Fruit fly (Drosophila melanogaster) whole organism, prepupa: Measurements from ENCODE around the gene CG1213.

ENCODE experiments used
- Blimp-1 ChIP-seq: fragments of 200-800 bp; sonication (Bioruptor generic); optimal IDR thresholded peaks from 3 replicates; lab custom pipeline; 2017; ENCODE audit warnings: missing biosample characterization, missing genetic modification characterization, mild to moderate bottlenecking, moderate library complexity, missing genetic modification reagents
- CG10631 ChIP-seq: fragments of 200-800 bp; sonication (Bioruptor generic); optimal IDR thresholded peaks from 2 replicates; lab custom pipeline; 2016; ENCODE audit warnings: missing biosample characterization, missing genetic modification characterization
- CG10669 ChIP-seq: fragments of 200-800 bp; sonication (Bioruptor generic); optimal IDR thresholded peaks from 3 replicates; lab custom pipeline; 2018; ENCODE audit warnings: missing biosample characterization, mild to moderate bottlenecking, missing genetic modification characterization, moderate library complexity
- CG11294 ChIP-seq: fragments of 200-800 bp; sonication (Bioruptor generic); IDR thresholded peaks from 2 replicates; pipeline ENCODE4 v1.3.6; 2022; ENCODE audit warnings: missing biosample characterization, missing genetic modification characterization
- CG11762 ChIP-seq: fragments of 200-800 bp; sonication (Bioruptor generic); optimal IDR thresholded peaks from 3 replicates; lab custom pipeline; 2016; ENCODE audit warnings: missing biosample characterization, missing genetic modification characterization; ENCODE audit not compliant: insufficient read depth
- CG3032 ChIP-seq: fragments of 200-800 bp; optimal IDR thresholded peaks from 2 replicates; lab custom pipeline; 2019; ENCODE audit warnings: missing biosample characterization, mild to moderate bottlenecking, missing genetic modification characterization, moderate library complexity
- CG31627 ChIP-seq: fragments of 200-800 bp; sonication (Bioruptor generic); optimal IDR thresholded peaks from 3 replicates; lab custom pipeline; 2016; ENCODE audit warnings: missing biosample characterization, missing genetic modification characterization
- CG32006 ChIP-seq: fragments of 200-800 bp; sonication (Bioruptor generic); optimal IDR thresholded peaks from 3 replicates; lab custom pipeline; 2017; ENCODE audit warnings: missing biosample characterization, mild to moderate bottlenecking, missing genetic modification characterization
- CG34406 ChIP-seq: fragments of 200-800 bp; sonication (Bioruptor generic); optimal IDR thresholded peaks from 3 replicates; lab custom pipeline; 2016; ENCODE audit warnings: missing biosample characterization, missing genetic modification characterization
- CG3919 ChIP-seq: fragments of 200-800 bp; sonication (Bioruptor generic); optimal IDR thresholded peaks from 3 replicates; lab custom pipeline; 2016; ENCODE audit warnings: missing biosample characterization, missing genetic modification characterization
- CG4318 ChIP-seq: fragments of 200-800 bp; sonication (Bioruptor generic); optimal IDR thresholded peaks from 3 replicates; lab custom pipeline; 2017; ENCODE audit warnings: missing biosample characterization, mild to moderate bottlenecking, missing genetic modification characterization
- CG6163 ChIP-seq: fragments of 200-800 bp; sonication (Bioruptor generic); IDR thresholded peaks from 3 replicates; pipeline ENCODE4 v1.3.6; 2022; ENCODE audit warnings: missing biosample characterization, missing genetic modification characterization
- CG6276 ChIP-seq: fragments of 200-800 bp; sonication (Bioruptor generic); optimal IDR thresholded peaks from 2 replicates; lab custom pipeline; 2017; ENCODE audit warnings: missing biosample characterization, mild to moderate bottlenecking, missing genetic modification characterization
- CG6808 ChIP-seq: fragments of 200-800 bp; sonication (Bioruptor generic); optimal IDR thresholded peaks from 3 replicates; lab custom pipeline; 2017; ENCODE audit warnings: missing biosample characterization, missing genetic modification characterization, mild to moderate bottlenecking, moderate library complexity, missing genetic modification reagents
- CG7368 ChIP-seq: fragments of 200-800 bp; sonication (Bioruptor generic); optimal IDR thresholded peaks from 3 replicates; lab custom pipeline; 2016; ENCODE audit warnings: missing biosample characterization, missing genetic modification characterization
- CG8319 ChIP-seq: fragments of 200-800 bp; sonication (Bioruptor generic); optimal IDR thresholded peaks from 3 replicates; lab custom pipeline; 2016; ENCODE audit warnings: missing biosample characterization, missing genetic modification characterization
- CG9139 ChIP-seq: fragments of 200-800 bp; sonication (Bioruptor generic); optimal IDR thresholded peaks from 3 replicates; lab custom pipeline; 2017; ENCODE audit warnings: missing biosample characterization, mild to moderate bottlenecking, missing genetic modification characterization
- Eip93F ChIP-seq: fragments of 200-800 bp; sonication (Bioruptor generic); optimal IDR thresholded peaks from 2 replicates; lab custom pipeline; 2016; ENCODE audit warnings: missing biosample characterization, mild to moderate bottlenecking, missing genetic modification characterization
- Ets21C ChIP-seq: fragments of 200-800 bp; sonication (Bioruptor generic); optimal IDR thresholded peaks from 3 replicates; lab custom pipeline; 2016; ENCODE audit warnings: missing biosample characterization, missing genetic modification characterization
- Ets96B ChIP-seq: fragments of 200-800 bp; optimal IDR thresholded peaks from 2 replicates; lab custom pipeline; 2019; ENCODE audit warnings: missing biosample characterization, mild to moderate bottlenecking, missing genetic modification characterization, moderate library complexity
- Gug ChIP-seq: fragments of 200-800 bp; sonication (Bioruptor generic); IDR thresholded peaks from 2 replicates; pipeline ENCODE4 v1.3.6; 2022; ENCODE audit warnings: missing biosample characterization, missing genetic modification characterization
- Hr4 ChIP-seq: fragments of 200-800 bp; sonication (Bioruptor generic); optimal IDR thresholded peaks from 3 replicates; lab custom pipeline; 2016; ENCODE audit warnings: missing biosample characterization, missing genetic modification characterization
- Lpt ChIP-seq: fragments of 200-800 bp; sonication (Bioruptor generic); optimal IDR thresholded peaks from 3 replicates; lab custom pipeline; 2016; ENCODE audit warnings: missing biosample characterization, missing genetic modification characterization
- Smox ChIP-seq: fragments of 200-800 bp; sonication (Bioruptor generic); optimal IDR thresholded peaks from 3 replicates; lab custom pipeline; 2016; ENCODE audit warnings: missing biosample characterization, missing genetic modification characterization
- Sox14 ChIP-seq: fragments of 200-800 bp; sonication (Bioruptor generic); optimal IDR thresholded peaks from 3 replicates; lab custom pipeline; 2016; ENCODE audit warnings: missing biosample characterization, missing genetic modification characterization
- Sox15 ChIP-seq: fragments of 200-800 bp; sonication (Bioruptor generic); optimal IDR thresholded peaks from 3 replicates; lab custom pipeline; 2016; ENCODE audit warnings: missing biosample characterization, missing genetic modification characterization
- achi ChIP-seq: fragments of 200-800 bp; sonication (Bioruptor generic); optimal IDR thresholded peaks from 3 replicates; lab custom pipeline; 2016; ENCODE audit warnings: missing biosample characterization, missing genetic modification characterization
- dac ChIP-seq: fragments of 200-800 bp; sonication (Bioruptor generic); optimal IDR thresholded peaks from 2 replicates; lab custom pipeline; 2017; ENCODE audit warnings: missing biosample characterization, mild to moderate bottlenecking, missing genetic modification characterization
- eg ChIP-seq: fragments of 200-800 bp; sonication (Bioruptor generic); IDR thresholded peaks from 3 replicates; pipeline ENCODE4 v1.3.6; 2022; ENCODE audit warnings: missing biosample characterization, missing genetic modification characterization
- fkh ChIP-seq: fragments of 200-800 bp; sonication (Bioruptor generic); optimal IDR thresholded peaks from 3 replicates; lab custom pipeline; 2017; ENCODE audit warnings: missing biosample characterization, mild to moderate bottlenecking, missing genetic modification characterization, moderate library complexity
- lz ChIP-seq: fragments of 200-800 bp; sonication (Bioruptor generic); optimal IDR thresholded peaks from 3 replicates; lab custom pipeline; 2016; ENCODE audit warnings: missing biosample characterization, missing genetic modification characterization
- salr ChIP-seq, 2 experiments: fragments of 200-800 bp; sonication (Bioruptor generic); optimal IDR thresholded peaks; 3 replicates each; lab custom pipeline; 2016 to 2018; ENCODE audit warnings: missing biosample characterization in 2 of 2, missing genetic modification characterization in 2 of 2, mild to moderate bottlenecking in 1 of 2
- ss ChIP-seq, 2 experiments: fragments of 200-800 bp; sonication (Bioruptor generic); optimal IDR thresholded peaks; 2 replicates in 1 of 2; 3 replicates in 1 of 2; lab custom pipeline; 2017 to 2018; ENCODE audit warnings: mild to moderate bottlenecking in 2 of 2, missing biosample characterization in 2 of 2, missing genetic modification characterization in 2 of 2, moderate library complexity in 1 of 2
- svp ChIP-seq: fragments of 200-800 bp; sonication (Bioruptor generic); peaks from one replicate; lab custom pipeline; 2016; ENCODE audit warnings: missing biosample characterization, missing genetic modification characterization
- vri ChIP-seq: fragments of 200-800 bp; sonication (Bioruptor generic); optimal IDR thresholded peaks from 3 replicates; lab custom pipeline; 2016; ENCODE audit warnings: missing biosample characterization, mild to moderate bottlenecking, missing genetic modification characterization

CG1213 gene

dm6 chr3R:5838683-5839365, 2.1 kb upstream of the CG1213 start (continued):
- TF ChIP-seq CG34406 (GFP tag; lab: Kevin White, UChicago): peak; percentile 19
- TF ChIP-seq Gug (GFP tag; lab: Robert Waterston, UW): 0 out of 2 replicates have a peak, but pooled peaks have one; percentile 13
- peak; percentile 39 for TF ChIP-seq CG7368 (GFP tag; lab: Kevin White, UChicago)
- TF ChIP-seq CG3919 (GFP tag; lab: Kevin White, UChicago): peak; percentile 47
- TF ChIP-seq CG8319 (GFP tag; lab: Kevin White, UChicago): no peak
- TF ChIP-seq ss (GFP tag; optimal IDR thresholded peaks at IDR 0.05; lab: Kevin White, UChicago): no peak
- TF ChIP-seq svp (GFP tag; lab: Kevin White, UChicago): peak; percentile 91
- peak in 1 of 2 experiments; percentile 54 for TF ChIP-seq salr (GFP tag; optimal IDR thresholded peaks at IDR 0.05; lab: Kevin White, UChicago)
- no peak for TF ChIP-seq CG6808 (GFP tag; lab: Kevin White, UChicago)
- TF ChIP-seq Smox (GFP tag; lab: Kevin White, UChicago): no peak
- no peak for TF ChIP-seq lz (GFP tag; lab: Kevin White, UChicago)
- TF ChIP-seq CG10631 (GFP tag; lab: Kevin White, UChicago): peak; percentile 41
- TF ChIP-seq CG9139 (GFP tag; lab: Kevin White, UChicago): no peak
- peak; percentile 13 for TF ChIP-seq CG11762
- no peak for TF ChIP-seq Ets21C (GFP tag; lab: Kevin White, UChicago)
- TF ChIP-seq Lpt (GFP tag; lab: Kevin White, UChicago): no peak
- no peak for TF ChIP-seq Sox14 (GFP tag; lab: Kevin White, UChicago)
- no peak for TF ChIP-seq CG11294
- TF ChIP-seq CG31627: no peak
- peak; percentile 21 for TF ChIP-seq CG4318 (GFP tag; lab: Kevin White, UChicago)
- peak; percentile 2 for TF ChIP-seq achi
- TF ChIP-seq Ets96B (tag; lab: Kevin White, UChicago): no peak
- TF ChIP-seq dac: no peak
- TF ChIP-seq CG10669: peak; percentile 52
- no peak for TF ChIP-seq Eip93F
- no peak for TF ChIP-seq eg
- TF ChIP-seq Hr4 (GFP tag; lab: Kevin White, UChicago): no peak
- TF ChIP-seq CG3032 (tag; lab: Kevin White, UChicago): peak; percentile 19
- no peak for TF ChIP-seq Sox15 (GFP tag; lab: Kevin White, UChicago)
- TF ChIP-seq CG32006 (GFP tag; lab: Kevin White, UChicago): no peak
- peak; percentile 41 for TF ChIP-seq fkh (GFP tag; lab: Kevin White, UChicago)
- no peak for TF ChIP-seq Blimp-1 (GFP tag; lab: Kevin White, UChicago)

dm6 chr3R:5841290-5841689, 320 bp downstream of the CG1213 start:
- TF ChIP-seq CG6276 (GFP tag; lab: Kevin White, UChicago) (no peak), vri (peak; percentile 21)
- TF ChIP-seq, all 60 proteins: peak for 1

dm6 chr3R:5843516-5843915, 2.5 kb downstream of the CG1213 start:
- no peak for TF ChIP-seq CG6163 (GFP tag; lab: Robert Waterston, UW)
- peak; percentile 88 for TF ChIP-seq svp (GFP tag; lab: Kevin White, UChicago)

- TF ChIP-seq svp (GFP tag; lab: Kevin White, UChicago): peak; percentile 93
- no peak for TF ChIP-seq CG9139 (GFP tag; lab: Kevin White, UChicago)
Observed at dm6 chr3R:5846570-5847270, 5.8 kb downstream of the CG1213 start, which contains the start of gene CG14676. CG14676 (plus strand) TSS chr3R:5847220.
